Worm (Caenorhabditis elegans) whole organism, L1 larva: ENCODE measurements around the gene aakb-2.

Experiments used
- C16A3.4 ChIP-seq: fragments of 150-350 bp; optimal IDR thresholded peaks from 2 replicates; lab custom pipeline; 2014; ENCODE audit warnings: missing biosample characterization, missing genetic modification characterization
- C34B4.2 ChIP-seq: sonication (generic microtip); optimal IDR thresholded peaks from 2 replicates; lab custom pipeline; 2017; ENCODE audit warnings: mild to moderate bottlenecking, missing genetic modification characterization, missing compliant biosample characterization
- F16B12.6 ChIP-seq: fragments of 150-350 bp; optimal IDR thresholded peaks from 2 replicates; lab custom pipeline; 2014; ENCODE audit warnings: missing biosample characterization, missing genetic modification characterization
- aha-1 ChIP-seq: fragments of 150-350 bp; optimal IDR thresholded peaks from 2 replicates; lab custom pipeline; 2014; ENCODE audit warnings: missing biosample characterization, missing genetic modification characterization
- alr-1 ChIP-seq: fragments of 200-800 bp; sonication (Bioruptor generic); optimal IDR thresholded peaks from 2 replicates; lab custom pipeline; 2018; ENCODE audit warnings: borderline replicate concordance, mild to moderate bottlenecking, missing genetic modification characterization, missing compliant biosample characterization
- aly-2 ChIP-seq: fragments of 150-350 bp; optimal IDR thresholded peaks from 2 replicates; lab custom pipeline; 2014; ENCODE audit warnings: missing biosample characterization, missing genetic modification characterization
- ama-1 ChIP-seq: fragments of 150-350 bp; optimal IDR thresholded peaks from 2 replicates; lab custom pipeline; 2014
- blmp-1 ChIP-seq: fragments of 150-350 bp; optimal IDR thresholded peaks from 2 replicates; lab custom pipeline; 2014; ENCODE audit warnings: missing biosample characterization, missing genetic modification characterization
- ceh-82 ChIP-seq, 3 experiments: fragments of 150-350 bp in 1 of 3; sonication (generic microtip) in 2 of 3; optimal IDR thresholded peaks; 2 replicates each; lab custom pipeline; 2014 to 2017; ENCODE audit warnings: missing biosample characterization in 3 of 3, missing genetic modification characterization in 3 of 3
- ceh-88 ChIP-seq: fragments of 200-800 bp; sonication (Bioruptor generic); IDR thresholded peaks from 2 replicates; pipeline ENCODE4 v1.3.6; 2022; ENCODE audit warnings: missing genetic modification characterization, missing compliant biosample characterization
- ces-1 ChIP-seq: fragments of 150-350 bp; optimal IDR thresholded peaks from 2 replicates; lab custom pipeline; 2014; ENCODE audit warnings: missing biosample characterization, missing genetic modification reagents, missing genetic modification characterization
- dsc-1 ChIP-seq: sonication (generic microtip); optimal IDR thresholded peaks from 2 replicates; lab custom pipeline; 2016; ENCODE audit warnings: mild to moderate bottlenecking, missing genetic modification characterization, missing compliant biosample characterization
- efl-1 ChIP-seq, 4 experiments: fragments of 150-350 bp; optimal IDR thresholded peaks in 3 of 4; peaks in 1 of 4; 1 replicate in 1 of 4; 2 replicates in 3 of 4; lab custom pipeline; 2014; ENCODE audit warnings: missing biosample characterization in 2 of 4, missing genetic modification characterization in 2 of 4, missing genetic modification reagents in 2 of 4
- efl-3 ChIP-seq: fragments of 200-800 bp; sonication (Bioruptor generic); optimal IDR thresholded peaks from 2 replicates; lab custom pipeline; 2018; ENCODE audit warnings: mild to moderate bottlenecking, missing genetic modification characterization, missing compliant biosample characterization
- egl-27 ChIP-seq, 2 experiments: fragments of 150-350 bp in 1 of 2; sonication (generic microtip); optimal IDR thresholded peaks; 3 replicates each; lab custom pipeline; 2017 to 2018; ENCODE audit warnings: missing biosample characterization in 2 of 2, missing genetic modification characterization in 2 of 2, missing genetic modification reagents in 2 of 2
- elt-2 ChIP-seq: sonication (generic microtip); optimal IDR thresholded peaks from 2 replicates; lab custom pipeline; 2016; ENCODE audit warnings: missing genetic modification characterization, mild to moderate bottlenecking, inconsistent platforms, missing compliant biosample characterization, missing genetic modification reagents
- elt-3 ChIP-seq, 6 experiments: fragments of 150-350 bp in 1 of 6; sonication (generic microtip); optimal IDR thresholded peaks; 2 replicates each; lab custom pipeline; 2017 to 2018; ENCODE audit warnings: missing biosample characterization in 6 of 6, missing genetic modification characterization in 6 of 6, inconsistent platforms in 1 of 6
- ets-5 ChIP-seq: fragments of 200-800 bp; sonication (Bioruptor generic); IDR thresholded peaks from 2 replicates; pipeline ENCODE4 v1.3.6; 2022; ENCODE audit warnings: missing genetic modification characterization, missing compliant biosample characterization
- fkh-10 ChIP-seq: sonication (generic microtip); optimal IDR thresholded peaks from 2 replicates; lab custom pipeline; 2017; ENCODE audit warnings: missing biosample characterization, missing genetic modification reagents, missing genetic modification characterization
- fos-1 ChIP-seq: fragments of 150-350 bp; optimal IDR thresholded peaks from 2 replicates; lab custom pipeline; 2014; ENCODE audit warnings: missing biosample characterization, missing genetic modification characterization
- hlh-17 ChIP-seq: fragments of 200-800 bp; sonication (Bioruptor generic); optimal IDR thresholded peaks from 2 replicates; lab custom pipeline; 2018; ENCODE audit warnings: missing genetic modification characterization, mild to moderate bottlenecking, missing compliant biosample characterization, moderate library complexity, borderline replicate concordance
- hpl-2 ChIP-seq: fragments of 150-350 bp; optimal IDR thresholded peaks from 2 replicates; lab custom pipeline; 2014; ENCODE audit warnings: missing biosample characterization, missing genetic modification reagents, missing genetic modification characterization
- irx-1 ChIP-seq: sonication (generic microtip); optimal IDR thresholded peaks from 2 replicates; lab custom pipeline; 2016; ENCODE audit warnings: missing genetic modification characterization, missing compliant biosample characterization
- lin-13 ChIP-seq: fragments of 150-350 bp; optimal IDR thresholded peaks from 2 replicates; lab custom pipeline; 2014; ENCODE audit warnings: missing biosample characterization, missing genetic modification reagents, missing genetic modification characterization
- lin-15B ChIP-seq: fragments of 150-350 bp; sonication (generic microtip); optimal IDR thresholded peaks from 3 replicates; lab custom pipeline; 2014; ENCODE audit warnings: missing biosample characterization, missing genetic modification characterization
- lin-35 ChIP-seq, 2 experiments: fragments of 150-350 bp; optimal IDR thresholded peaks; 2 replicates each; lab custom pipeline; 2014; ENCODE audit warnings: missing biosample characterization in 2 of 2, missing genetic modification characterization in 2 of 2, missing genetic modification reagents in 2 of 2
- lir-3 ChIP-seq: sonication (generic microtip); optimal IDR thresholded peaks from 2 replicates; lab custom pipeline; 2016; ENCODE audit warnings: mild to moderate bottlenecking, missing genetic modification characterization, moderate library complexity, missing compliant biosample characterization; ENCODE audit not compliant: poor library complexity
- mab-9 ChIP-seq: fragments of 200-800 bp; sonication (Bioruptor generic); IDR thresholded peaks from 2 replicates; pipeline ENCODE4 v1.3.6; 2022; ENCODE audit warnings: missing genetic modification reagents, missing genetic modification characterization, missing compliant biosample characterization
- mdl-1 ChIP-seq, 2 experiments: fragments of 150-350 bp; optimal IDR thresholded peaks; 2 replicates each; lab custom pipeline; 2014 to 2017; ENCODE audit warnings: missing biosample characterization in 2 of 2, missing genetic modification characterization in 2 of 2, inconsistent platforms in 1 of 2
- mef-2 ChIP-seq: fragments of 150-350 bp; optimal IDR thresholded peaks from 2 replicates; lab custom pipeline; 2014; ENCODE audit warnings: missing biosample characterization, missing genetic modification characterization
- mep-1 ChIP-seq: fragments of 150-350 bp; optimal IDR thresholded peaks from 2 replicates; lab custom pipeline; 2014; ENCODE audit warnings: missing biosample characterization, missing genetic modification characterization
- nhr-11 ChIP-seq: fragments of 150-350 bp; optimal IDR thresholded peaks from 2 replicates; lab custom pipeline; 2014; ENCODE audit warnings: missing biosample characterization, missing genetic modification characterization
- nhr-19 ChIP-seq: fragments of 200-800 bp; sonication (Bioruptor generic); conservative IDR thresholded peaks from 2 replicates; pipeline ENCODE4 v1.3.6; 2022; ENCODE audit warnings: missing genetic modification characterization, missing compliant biosample characterization
- nhr-20 ChIP-seq: sonication (generic microtip); optimal IDR thresholded peaks from 2 replicates; lab custom pipeline; 2016; ENCODE audit warnings: mild to moderate bottlenecking, missing genetic modification characterization, missing compliant biosample characterization
- nhr-237 ChIP-seq: fragments of 150-350 bp; optimal IDR thresholded peaks from 2 replicates; lab custom pipeline; 2014; ENCODE audit warnings: missing biosample characterization, missing genetic modification characterization
- nhr-47 ChIP-seq: sonication (generic microtip); optimal IDR thresholded peaks from 2 replicates; lab custom pipeline; 2016; ENCODE audit warnings: mild to moderate bottlenecking, missing genetic modification characterization, moderate library complexity, missing compliant biosample characterization
- nhr-71 ChIP-seq: sonication (generic microtip); optimal IDR thresholded peaks from 2 replicates; lab custom pipeline; 2016; ENCODE audit warnings: mild to moderate bottlenecking, missing genetic modification characterization, moderate library complexity, missing compliant biosample characterization
- nhr-76 ChIP-seq: sonication (generic microtip); optimal IDR thresholded peaks from 2 replicates; lab custom pipeline; 2017; ENCODE audit warnings: missing biosample characterization, missing genetic modification characterization
- nhr-84 ChIP-seq: sonication (generic microtip); optimal IDR thresholded peaks from 2 replicates; lab custom pipeline; 2017; ENCODE audit warnings: missing biosample characterization, missing genetic modification characterization
- nhr-85 ChIP-seq: sonication (generic microtip); peaks from one replicate; lab custom pipeline; 2016; ENCODE audit warnings: missing genetic modification characterization, inconsistent platforms, missing compliant biosample characterization
- nhr-90 ChIP-seq: sonication (generic microtip); optimal IDR thresholded peaks from 2 replicates; lab custom pipeline; 2016; ENCODE audit warnings: mild to moderate bottlenecking, missing genetic modification characterization, missing compliant biosample characterization; ENCODE audit not compliant: poor library complexity
- pax-3 ChIP-seq: fragments of 200-800 bp; sonication (Bioruptor generic); optimal IDR thresholded peaks from 2 replicates; lab custom pipeline; 2018; ENCODE audit warnings: mild to moderate bottlenecking, missing genetic modification characterization, moderate library complexity, missing compliant biosample characterization
- snpc-4 ChIP-seq: fragments of 150-350 bp; optimal IDR thresholded peaks from 2 replicates; lab custom pipeline; 2014; ENCODE audit warnings: missing biosample characterization, missing genetic modification characterization
- snu-23 ChIP-seq: sonication (generic microtip); optimal IDR thresholded peaks from 2 replicates; lab custom pipeline; 2016; ENCODE audit warnings: missing genetic modification characterization, missing compliant biosample characterization
- sptf-1 ChIP-seq: fragments of 150-350 bp; optimal IDR thresholded peaks from 2 replicates; lab custom pipeline; 2014; ENCODE audit warnings: missing biosample characterization, missing genetic modification characterization
- sup-37 ChIP-seq: fragments of 200-800 bp; sonication (Bioruptor generic); optimal IDR thresholded peaks from 2 replicates; lab custom pipeline; 2018; ENCODE audit warnings: mild to moderate bottlenecking, missing genetic modification characterization, missing compliant biosample characterization
- tlp-1 ChIP-seq: fragments of 150-350 bp; optimal IDR thresholded peaks from 2 replicates; lab custom pipeline; 2014; ENCODE audit warnings: missing biosample characterization, missing genetic modification characterization
- unc-130 ChIP-seq: fragments of 150-350 bp; optimal IDR thresholded peaks from 2 replicates; lab custom pipeline; 2017; ENCODE audit warnings: missing biosample characterization, missing genetic modification characterization, inconsistent platforms
- unc-62 ChIP-seq: fragments of 150-350 bp; optimal IDR thresholded peaks from 2 replicates; lab custom pipeline; 2014; ENCODE audit warnings: missing biosample characterization, missing genetic modification reagents, missing genetic modification characterization
- vab-15 ChIP-seq: sonication (generic microtip); optimal IDR thresholded peaks from 2 replicates; lab custom pipeline; 2017; ENCODE audit warnings: missing genotype, mild to moderate bottlenecking, missing genetic modification characterization, missing compliant biosample characterization
- zag-1 ChIP-seq: fragments of 150-350 bp; optimal IDR thresholded peaks from 2 replicates; lab custom pipeline; 2014; ENCODE audit warnings: missing biosample characterization, missing genetic modification characterization
- zip-4 ChIP-seq: fragments of 200-800 bp; sonication (Bioruptor generic); optimal IDR thresholded peaks from 2 replicates; lab custom pipeline; 2018; ENCODE audit warnings: mild to moderate bottlenecking, missing genetic modification characterization, moderate library complexity, missing compliant biosample characterization
- ztf-11 ChIP-seq, 2 experiments: sonication (generic microtip); optimal IDR thresholded peaks; 2 replicates each; lab custom pipeline; 2016 to 2017; ENCODE audit warnings: missing genetic modification characterization in 2 of 2, missing biosample characterization in 1 of 2, missing compliant biosample characterization in 1 of 2

The aakb-2 gene

ce11 chrIII:11236788-11237187 lies at the start of gene aakb-2, which contains the start of gene Y47D3A.14:
aakb-2 (plus strand) TSS chrIII:11237143.
Y47D3A.14 (minus strand) TSS chrIII:11236868.
- TF ChIP-seq zip-4 (GFP tag; lab: Kevin White, UChicago) (no peak), lin-15B (tag; lab: Kevin White, UChicago) (no peak), nhr-11 (tag; lab: Kevin White, UChicago) (no peak), tlp-1 (tag; lab: Kevin White, UChicago) (no peak), sup-37 (GFP tag; lab: Kevin White, UChicago) (no peak), fos-1 (tag; lab: Kevin White, UChicago) (no peak), nhr-90 (tag; lab: Kevin White, UChicago) (peak; percentile 38), nhr-19 (GFP tag; lab: Robert Waterston, UW) (peak; percentile 50), elt-2 (no peak), nhr-84 (no peak), snpc-4 (tag; lab: Kevin White, UChicago) (peak; percentile 6), ztf-11 (tag; optimal IDR thresholded peaks at IDR 0.05; lab: Kevin White, UChicago) (no peak), ets-5 (GFP tag; lab: Robert Waterston, UW) (no peak), pax-3 (tag; lab: Kevin White, UChicago) (no peak), ceh-88 (GFP tag; lab: Robert Waterston, UW) (no peak), fkh-10 (GFP tag; lab: Kevin White, UChicago) (no peak), hpl-2 (no peak), dsc-1 (tag; lab: Kevin White, UChicago) (peak; percentile 28), C34B4.2 (tag; lab: Kevin White, UChicago) (no peak), unc-62 (GFP tag; lab: Kevin White, UChicago) (no peak), C16A3.4 (tag; lab: Kevin White, UChicago) (peak; percentile 62), efl-3 (GFP tag; lab: Kevin White, UChicago) (no peak), F16B12.6 (tag; lab: Kevin White, UChicago) (peak; percentile 23), lin-13 (GFP tag; lab: Kevin White, UChicago) (no peak), aly-2 (no peak), aha-1 (tag; lab: Kevin White, UChicago) (no peak), mef-2 (tag; lab: Kevin White, UChicago) (no peak), irx-1 (no peak), nhr-85 (peak; percentile 71), mep-1 (tag; lab: Kevin White, UChicago) (peak; percentile 60), elt-3 (tag; optimal IDR thresholded peaks at IDR 0.05; lab: Kevin White, UChicago) (peak in 1 of 6 experiments; percentile 24), efl-1 (optimal IDR thresholded peaks at IDR 0.05; lab: Kevin White, UChicago) (peak; percentile 19 to 49), efl-1 (GFP tag; optimal IDR thresholded peaks at IDR 0.05 in 1 of 2; lab: Kevin White, UChicago) (peak in 1 of 2 experiments; percentile 60), mab-9 (GFP tag; lab: Robert Waterston, UW) (no peak), sptf-1 (tag; lab: Kevin White, UChicago) (no peak), egl-27 (tag; optimal IDR thresholded peaks at IDR 0.05; lab: Kevin White, UChicago) (no peak), lin-35 (GFP tag; optimal IDR thresholded peaks at IDR 0.05; lab: Kevin White, UChicago) (peak; percentile 38 to 55), nhr-237 (tag; lab: Kevin White, UChicago) (no peak), nhr-76 (tag; lab: Kevin White, UChicago) (no peak), snu-23 (GFP tag; lab: Kevin White, UChicago) (peak; percentile 77), nhr-47 (tag; lab: Kevin White, UChicago) (peak; percentile 53), ceh-82 (tag; optimal IDR thresholded peaks at IDR 0.05; lab: Kevin White, UChicago) (peak; percentile 14 to 56 (median 33)), nhr-71 (tag; lab: Kevin White, UChicago) (no peak), ama-1 (lab: Kevin White, UChicago) (no peak), unc-130 (peak; percentile 87), ces-1 (GFP tag; lab: Kevin White, UChicago) (no peak), hlh-17 (no peak), nhr-20 (peak; percentile 60), lir-3 (tag; lab: Kevin White, UChicago) (no peak), blmp-1 (tag; lab: Kevin White, UChicago) (peak; percentile 35), vab-15 (tag; lab: Kevin White, UChicago) (no peak), mdl-1 (tag; optimal IDR thresholded peaks at IDR 0.05; lab: Kevin White, UChicago) (peak in 1 of 2 experiments; percentile 72), zag-1 (tag; lab: Kevin White, UChicago) (no peak), alr-1 (tag; lab: Kevin White, UChicago) (no peak)
